Fruit fly (Drosophila melanogaster): ENCODE measurements around the gene mei-217.

mei-217 gene

dm6 chrX:17108000-17108399 lies 34.8 kb downstream of the mei-217 start (continued):
- TF ChIP-seq Bdp1 (GFP tag; optimal IDR thresholded peaks at IDR 0.05) (no peak), Awh (GFP tag; IDR thresholded peaks at IDR 0.05) (no peak), unpg (GFP tag; optimal IDR thresholded peaks at IDR 0.05) (peak; percentile 6), exex (tag; optimal IDR thresholded peaks at IDR 0.05) (no peak), PHDP (tag; optimal IDR thresholded peaks at IDR 0.05) (no peak), CG14667 (GFP tag; IDR thresholded peaks at IDR 0.05) (no peak), CG17359 (tag; optimal IDR thresholded peaks at IDR 0.05) (peak; percentile 5), CG10462 (GFP tag; optimal IDR thresholded peaks at IDR 0.05) (no peak), crc (GFP tag; optimal IDR thresholded peaks at IDR 0.05) (no peak), Abd-B (GFP tag; optimal IDR thresholded peaks at IDR 0.05) (no peak), CG14050 (GFP tag; IDR thresholded peaks at IDR 0.05) (no peak), zf30C (GFP tag; optimal IDR thresholded peaks at IDR 0.05) (peak; percentile 22), CG11504 (tag; optimal IDR thresholded peaks at IDR 0.05) (peak; percentile 11), stwl (tag; optimal IDR thresholded peaks at IDR 0.05) (no peak), Tbp (GFP tag; optimal IDR thresholded peaks at IDR 0.05) (no peak), twi (tag; optimal IDR thresholded peaks at IDR 0.05) (no peak), CG6272 (GFP tag; IDR thresholded peaks at IDR 0.05) (no peak), corto (GFP tag; optimal IDR thresholded peaks at IDR 0.05) (no peak), sug (tag; optimal IDR thresholded peaks at IDR 0.05) (no peak), CG17385 (GFP tag; optimal IDR thresholded peaks at IDR 0.05) (no peak), CG15269 (tag; optimal IDR thresholded peaks at IDR 0.05) (peak; percentile 28), chif (GFP tag; optimal IDR thresholded peaks at IDR 0.05) (no peak), CG17361 (GFP tag; IDR thresholded peaks at IDR 0.05) (no peak), pros (GFP tag; optimal IDR thresholded peaks at IDR 0.05) (no peak), dpn (GFP tag; optimal IDR thresholded peaks at IDR 0.05) (no peak), CG10267 (tag; optimal IDR thresholded peaks at IDR 0.05) (no peak), Myb (GFP tag; optimal IDR thresholded peaks at IDR 0.05) (no peak), bigmax (GFP tag; optimal IDR thresholded peaks at IDR 0.05) (no peak), Vsx1 (GFP tag; optimal IDR thresholded peaks at IDR 0.05) (no peak), Elba2 (GFP tag; optimal IDR thresholded peaks at IDR 0.05) (no peak), CG12769 (tag; optimal IDR thresholded peaks at IDR 0.05) (no peak), CG18764 (GFP tag; optimal IDR thresholded peaks at IDR 0.05) (no peak), pan (optimal IDR thresholded peaks at IDR 0.05) (no peak), pan (GFP tag; optimal IDR thresholded peaks at IDR 0.05 in 1 of 2, IDR thresholded peaks at IDR 0.05 in 1 of 2) (no peak), scrt (GFP tag; optimal IDR thresholded peaks at IDR 0.05) (no peak), CG1647 (GFP tag; optimal IDR thresholded peaks at IDR 0.05) (no peak), CG3838 (GFP tag; optimal IDR thresholded peaks at IDR 0.05) (no peak), lov (optimal IDR thresholded peaks at IDR 0.05) (no peak), lov (GFP tag; IDR thresholded peaks at IDR 0.05) (no peak), ewg (GFP tag; optimal IDR thresholded peaks at IDR 0.05) (no peak), Dp (GFP tag; optimal IDR thresholded peaks at IDR 0.05) (no peak), Xrp1 (GFP tag; IDR thresholded peaks at IDR 0.05) (0 out of 2 replicates have a peak, but pooled peaks have one; percentile 17), kah (GFP tag; optimal IDR thresholded peaks at IDR 0.05) (no peak), MBD-R2 (GFP tag; IDR thresholded peaks at IDR 0.05) (no peak), CG10979 (tag; optimal IDR thresholded peaks at IDR 0.05) (peak; percentile 1), Hsf (GFP tag; optimal IDR thresholded peaks at IDR 0.05) (no peak), gro (GFP tag; optimal IDR thresholded peaks at IDR 0.05) (no peak), CG5180 (GFP tag; optimal IDR thresholded peaks at IDR 0.05) (no peak), CG3726 (GFP tag; IDR thresholded peaks at IDR 0.05) (no peak), CG6689 (GFP tag; IDR thresholded peaks at IDR 0.05) (no peak), HHEX (GFP tag; optimal IDR thresholded peaks at IDR 0.05) (no peak), CG8359 (GFP tag; optimal IDR thresholded peaks at IDR 0.05; ENCODE audit: borderline replicate concordance) (no peak)
